Worm (Caenorhabditis elegans) whole organism, young adult: ENCODE results near the gene nhr-193.

ENCODE experiments used
- B0261.1 ChIP-seq: sonication (generic microtip); optimal IDR thresholded peaks from 2 replicates; lab custom pipeline; 2016; ENCODE audit warnings: mild to moderate bottlenecking, missing genetic modification characterization, moderate library complexity, missing compliant biosample characterization
- Y53F4B.3 ChIP-seq: fragments of 200-800 bp; sonication (Bioruptor generic); IDR thresholded peaks from 2 replicates; pipeline ENCODE4 v1.3.6; 2022; ENCODE audit warnings: missing genetic modification reagents, missing genetic modification characterization, missing compliant biosample characterization
- Y53G8AR.9 ChIP-seq: fragments of 200-800 bp; sonication (Bioruptor generic); conservative IDR thresholded peaks from 2 replicates; pipeline ENCODE4 v1.3.6; 2022; ENCODE audit warnings: missing genetic modification reagents, missing genetic modification characterization, missing compliant biosample characterization
- hsf-1 ChIP-seq: fragments of 200-800 bp; sonication (Bioruptor generic); IDR thresholded peaks from 2 replicates; pipeline ENCODE4 v1.3.6; 2022; ENCODE audit warnings: missing genetic modification reagents, missing genetic modification characterization, missing compliant biosample characterization
- lin-35 ChIP-seq, 3 experiments: fragments of 150-350 bp in 2 of 3; sonication (generic microtip) in 1 of 3; optimal IDR thresholded peaks; 2 replicates each; lab custom pipeline; 2014 to 2018; ENCODE audit warnings: missing biosample characterization in 3 of 3, missing genetic modification characterization in 3 of 3, missing genetic modification reagents in 3 of 3
- lin-54 ChIP-seq: fragments of 200-800 bp; sonication (Bioruptor generic); optimal IDR thresholded peaks from 2 replicates; lab custom pipeline; 2018; ENCODE audit warnings: mild to moderate bottlenecking, missing genetic modification characterization, missing compliant biosample characterization
- pbrm-1 ChIP-seq: fragments of 200-800 bp; sonication (Bioruptor generic); IDR thresholded peaks from 2 replicates; pipeline ENCODE4 v1.3.6; 2022; ENCODE audit warnings: missing genetic modification reagents, missing genetic modification characterization, missing compliant biosample characterization
- rec-8 ChIP-seq, 2 experiments: sonication (generic microtip); optimal IDR thresholded peaks; 2 replicates each; lab custom pipeline; 2016; ENCODE audit warnings: mild to moderate bottlenecking in 2 of 2, missing genetic modification characterization in 2 of 2, missing genetic modification reagents in 2 of 2, missing genotype in 2 of 2, missing biosample characterization in 1 of 2, missing compliant biosample characterization in 1 of 2, moderate library complexity in 1 of 2
- snpc-3.4 ChIP-seq: sonication (generic microtip); optimal IDR thresholded peaks from 2 replicates; lab custom pipeline; 2017; ENCODE audit warnings: missing genetic modification characterization, mild to moderate bottlenecking, missing compliant biosample characterization, antibody characterized with exemption, moderate library complexity, missing genotype, missing genetic modification reagents
- ztf-22 ChIP-seq: fragments of 200-800 bp; sonication (Bioruptor generic); optimal IDR thresholded peaks from 2 replicates; lab custom pipeline; 2018; ENCODE audit warnings: mild to moderate bottlenecking, missing genetic modification characterization, moderate library complexity, missing compliant biosample characterization

- TF ChIP-seq snpc-3.4 (tag; lab: Kevin White, UChicago) (no peak), pbrm-1 (GFP tag; lab: Robert Waterston, UW) (no peak), lin-35 (GFP tag; optimal IDR thresholded peaks at IDR 0.05; lab: Kevin White, UChicago) (no peak), Y53F4B.3 (GFP tag; lab: Robert Waterston, UW) (no peak), lin-54 (no peak), Y53G8AR.9 (GFP tag; lab: Robert Waterston, UW) (no peak), hsf-1 (GFP tag; lab: Robert Waterston, UW) (no peak), rec-8 (tag; optimal IDR thresholded peaks at IDR 0.05; lab: Kevin White, UChicago) (no peak), ztf-22 (GFP tag; lab: Kevin White, UChicago) (no peak), B0261.1 (tag; lab: Kevin White, UChicago) (no peak)
Observed at ce11 chrV:16377849-16378248, 35.7 kb downstream of the nhr-193 start, which contains the start of gene F13A7.1.
